Worm (Caenorhabditis elegans): ENCODE results near the gene exos-9.

- TF ChIP-seq ztf-22 (GFP tag; optimal IDR thresholded peaks at IDR 0.05) (no peak), snpc-4 (GFP tag; optimal IDR thresholded peaks at IDR 0.05) (no peak), snpc-4 (tag; optimal IDR thresholded peaks at IDR 0.05) (no peak), C06A6.2 (GFP tag; conservative IDR thresholded peaks at IDR 0.05) (no peak), fkh-3 (tag; optimal IDR thresholded peaks at IDR 0.05) (no peak), let-526 (GFP tag; IDR thresholded peaks at IDR 0.05) (no peak), let-607 (tag; optimal IDR thresholded peaks at IDR 0.05) (no peak), ceh-27 (GFP tag; optimal IDR thresholded peaks at IDR 0.05) (no peak), lin-35 (GFP tag; optimal IDR thresholded peaks at IDR 0.05) (no peak)
Measured at ce11 chrIII:7161055-7161454, 36.8 kb downstream of the exos-9 start, which contains the start of gene rnp-7.
